Worm (Caenorhabditis elegans): ENCODE data around the gene ZK688.11.

ZK688.11 gene

DNA sequence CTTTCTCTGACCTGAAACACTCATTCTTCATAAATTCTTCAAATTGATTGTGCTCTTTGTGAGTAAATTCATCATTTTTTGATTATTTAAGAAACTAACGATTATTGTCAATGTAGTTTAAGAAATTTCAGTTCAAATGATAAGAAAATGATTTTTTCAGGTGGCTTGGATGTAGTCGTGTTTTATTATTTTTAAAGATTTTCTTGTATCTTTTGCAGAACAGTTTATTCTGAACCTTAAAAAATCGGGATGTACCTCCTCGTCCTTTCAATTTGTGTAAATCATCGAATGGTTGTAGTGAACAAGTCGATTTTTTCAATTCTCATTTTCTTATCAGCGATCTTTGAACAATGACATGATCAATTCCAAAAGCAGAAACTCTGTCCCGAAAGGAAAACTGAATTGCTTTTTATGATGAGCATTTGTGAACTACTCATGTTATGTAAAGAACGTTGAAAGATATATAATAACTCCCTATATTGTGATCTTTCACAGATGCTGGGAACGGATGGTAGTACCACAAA lies 19.5 kb downstream of the ZK688.11 start, which contains the start of gene slc-17.3:
Gene slc-17.3 (minus strand): TSS at position 51 of the 524 bp plus-strand sequence.
- TF ChIP-seq unc-62 (GFP tag; optimal IDR thresholded peaks at IDR 0.05) = no peak
- TF ChIP-seq nfya-1 (tag; optimal IDR thresholded peaks at IDR 0.05; ENCODE audit: insufficient read depth) = no peak
- no peak for TF ChIP-seq ceh-82 (tag; optimal IDR thresholded peaks at IDR 0.05)
- no peak for TF ChIP-seq ceh-16 (tag; optimal IDR thresholded peaks at IDR 0.05)
- no peak for TF ChIP-seq lin-15B (tag; optimal IDR thresholded peaks at IDR 0.05)
- peak; percentile 37 for TF ChIP-seq pqm-1 (tag; optimal IDR thresholded peaks at IDR 0.05)
- no peak for TF ChIP-seq nhr-28 (tag; optimal IDR thresholded peaks at IDR 0.05)
- peak; percentile 57 for TF ChIP-seq elt-2 (tag; optimal IDR thresholded peaks at IDR 0.05)

DNA sequence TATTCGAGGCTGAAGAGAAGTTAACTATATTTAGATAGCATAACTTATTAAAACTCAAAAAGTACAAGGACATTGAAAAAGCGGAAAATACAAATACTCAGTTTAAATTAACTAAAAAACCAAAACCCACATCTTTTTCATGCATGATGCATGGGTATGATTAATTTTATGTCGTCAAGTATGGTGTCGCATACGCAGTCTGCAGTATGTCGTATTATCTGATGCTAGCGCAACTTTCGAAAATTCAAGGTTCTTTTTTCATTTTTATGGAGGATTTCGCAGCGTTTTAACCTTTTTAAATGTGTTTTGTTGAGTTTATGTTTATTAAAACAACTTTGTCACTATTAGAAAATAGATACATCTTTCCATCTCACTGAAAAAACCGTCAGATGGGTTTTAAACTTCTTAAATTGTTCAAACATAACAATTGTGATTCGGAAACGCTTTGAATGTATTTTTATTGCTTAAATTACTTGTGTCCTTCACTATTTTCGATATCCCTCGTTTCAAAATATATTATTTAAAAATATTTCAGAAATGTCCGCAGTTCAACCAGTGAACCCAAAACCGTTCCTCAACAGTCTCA lies 23.1 kb downstream of the ZK688.11 start, which contains the start of gene snr-5:
Gene snr-5 (plus strand): TSS at position 536 of the 586 bp plus-strand sequence.
- TF ChIP-seq nfya-1 (tag; optimal IDR thresholded peaks at IDR 0.05; ENCODE audit: insufficient read depth) (peak; percentile 40), nhr-67 (tag; optimal IDR thresholded peaks at IDR 0.05) (no peak), hmg-11 (tag; optimal IDR thresholded peaks at IDR 0.05) (peak; percentile 31)

DNA sequence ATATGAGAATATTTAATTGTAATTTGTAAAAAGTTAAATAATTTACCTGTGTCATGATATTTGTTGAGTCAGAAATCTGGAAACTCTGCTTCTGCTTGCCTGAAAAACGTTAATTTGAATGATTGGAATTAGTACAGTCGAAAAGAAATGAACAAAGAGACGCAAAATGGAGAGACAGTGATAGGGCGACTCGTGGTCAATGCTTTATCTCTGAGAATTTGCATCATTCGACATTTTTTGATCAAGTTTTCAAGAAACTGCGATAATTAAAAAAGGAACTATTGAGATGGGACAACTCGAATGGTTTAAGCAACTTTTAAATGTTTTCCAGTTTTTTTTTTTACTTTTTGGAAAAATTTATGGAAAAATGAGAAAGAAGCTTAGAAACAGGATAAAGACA lies 23.9 kb downstream of the ZK688.11 start, which contains the start of gene cuc-1:
Gene cuc-1 (minus strand): TSS at position 101 of the 400 bp plus-strand sequence.
- TF ChIP-seq fkh-10 (GFP tag; optimal IDR thresholded peaks at IDR 0.05) = no peak
- TF ChIP-seq R02D3.7 (tag; optimal IDR thresholded peaks at IDR 0.05) = no peak
- no peak for TF ChIP-seq lsy-12 (tag; optimal IDR thresholded peaks at IDR 0.05)
- TF ChIP-seq mdl-1 (tag; optimal IDR thresholded peaks at IDR 0.05) = no peak
- TF ChIP-seq nhr-76 (tag; optimal IDR thresholded peaks at IDR 0.05) = no peak
- no peak for TF ChIP-seq ztf-4 (tag; optimal IDR thresholded peaks at IDR 0.05)
- peak; percentile 31 for TF ChIP-seq elt-2 (tag; optimal IDR thresholded peaks at IDR 0.05)
- TF ChIP-seq ceh-28 (tag; optimal IDR thresholded peaks at IDR 0.05) = no peak

DNA sequence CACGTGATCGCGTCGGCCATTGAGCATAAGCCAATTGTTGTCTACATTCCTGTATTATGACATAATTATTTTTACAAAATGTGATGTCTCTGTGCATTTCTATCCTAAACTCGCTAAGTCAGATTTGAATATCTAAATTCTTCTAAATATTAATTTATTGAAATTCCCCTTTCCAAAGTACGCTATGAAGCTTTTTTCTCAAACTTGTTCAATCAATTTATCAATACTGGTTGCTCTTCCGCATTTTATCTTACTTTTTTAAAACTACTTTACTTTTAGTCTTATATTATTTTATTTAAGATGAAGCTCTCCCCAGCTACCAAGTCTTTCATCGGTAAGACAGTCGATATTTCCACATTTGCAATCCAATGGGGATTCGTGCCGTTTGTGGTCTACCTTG lies 25.4 kb downstream of the ZK688.11 start, which contains the start of gene tomm-7:
Gene tomm-7 (plus strand): TSS at position 301 of the 400 bp plus-strand sequence.
- TF ChIP-seq elt-2 (tag; optimal IDR thresholded peaks at IDR 0.05) (no peak), sea-2 (GFP tag; optimal IDR thresholded peaks at IDR 0.05) (no peak), lin-15B (tag; optimal IDR thresholded peaks at IDR 0.05) (no peak), ceh-82 (tag; optimal IDR thresholded peaks at IDR 0.05) (no peak), egl-5 (tag; optimal IDR thresholded peaks at IDR 0.05) (no peak), nhr-11 (tag; optimal IDR thresholded peaks at IDR 0.05) (no peak), tbx-2 (tag; optimal IDR thresholded peaks at IDR 0.05) (no peak), mml-1 (tag; optimal IDR thresholded peaks at IDR 0.05) (no peak), ceh-9 (tag; optimal IDR thresholded peaks at IDR 0.05) (no peak)

DNA sequence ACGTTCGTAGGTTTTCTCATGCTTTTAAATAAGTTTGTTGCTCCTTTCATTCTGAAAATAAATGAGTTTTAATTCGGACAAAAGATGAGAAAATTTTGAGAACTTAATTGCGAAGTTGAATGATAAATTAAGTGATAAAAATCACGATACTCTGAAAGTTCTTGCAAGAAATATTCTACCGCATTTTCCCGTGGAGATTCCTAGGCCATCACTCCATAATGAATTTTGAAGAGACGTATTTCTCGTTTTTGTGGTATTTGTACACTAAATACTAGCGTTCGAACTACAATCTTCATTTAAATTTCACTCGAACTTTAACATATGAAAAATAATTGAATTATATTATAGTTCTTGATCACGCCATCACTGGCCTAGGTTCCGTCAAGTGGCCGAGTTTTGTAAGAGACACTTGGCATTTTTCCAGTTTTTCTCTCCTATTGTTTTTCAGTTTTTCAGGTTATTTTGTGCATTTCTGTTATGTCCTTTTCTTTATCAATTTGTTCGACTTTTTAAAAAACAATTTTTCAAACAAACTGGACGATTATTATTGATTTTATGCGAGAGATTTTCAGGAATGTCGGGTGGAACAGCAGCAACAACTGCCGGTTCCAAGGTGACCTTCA lies 26.2 kb downstream of the ZK688.11 start, which contains the start of the genes coq-5 and ufm-1:
Gene coq-5 (minus strand): TSS at position 51 of the 623 bp plus-strand sequence.
Gene ufm-1 (plus strand): TSS at position 573 of the 623 bp plus-strand sequence.
- TF ChIP-seq pha-4 (tag; optimal IDR thresholded peaks at IDR 0.05) (peak; percentile 14), nhr-43 (tag; optimal IDR thresholded peaks at IDR 0.05; ENCODE audit: poor library complexity, severe bottlenecking) (peak; percentile 55), sea-2 (GFP tag; optimal IDR thresholded peaks at IDR 0.05) (no peak), hmg-11 (tag; optimal IDR thresholded peaks at IDR 0.05) (peak; percentile 8), nfya-1 (tag; optimal IDR thresholded peaks at IDR 0.05; ENCODE audit: insufficient read depth) (peak; percentile 5), elt-2 (tag; optimal IDR thresholded peaks at IDR 0.05) (peak; percentile 4), lin-15B (tag; optimal IDR thresholded peaks at IDR 0.05) (peak; percentile 18), egl-5 (tag; optimal IDR thresholded peaks at IDR 0.05) (no peak), fkh-10 (GFP tag; optimal IDR thresholded peaks at IDR 0.05) (no peak), pqm-1 (tag; optimal IDR thresholded peaks at IDR 0.05) (no peak)

DNA sequence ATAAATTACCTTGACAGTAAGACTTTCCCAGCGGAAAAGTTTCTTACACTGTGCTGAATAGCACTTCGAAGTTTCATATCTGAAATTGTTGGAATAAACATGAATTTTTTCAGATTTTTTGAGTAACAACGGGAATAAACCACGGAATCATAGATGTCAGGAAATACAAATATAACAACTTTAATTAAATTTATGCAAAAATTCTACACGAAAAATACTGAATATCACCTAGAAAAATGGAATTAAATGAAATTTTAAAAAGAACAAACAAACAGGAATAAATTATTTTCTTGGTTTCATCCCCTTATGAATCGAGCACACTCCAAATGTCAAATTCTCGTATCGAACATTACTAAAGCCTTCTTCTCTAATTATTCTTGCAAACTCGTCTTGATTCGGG lies 27.6 kb downstream of the ZK688.11 start, which contains the start of gene tag-307:
Gene tag-307 (minus strand): TSS at position 101 of the 400 bp plus-strand sequence.
- TF ChIP-seq elt-1 (tag; optimal IDR thresholded peaks at IDR 0.05) (no peak), mdl-1 (tag; optimal IDR thresholded peaks at IDR 0.05) (no peak), ceh-28 (tag; optimal IDR thresholded peaks at IDR 0.05) (no peak), nhr-12 (tag; optimal IDR thresholded peaks at IDR 0.05) (no peak), unc-62 (GFP tag; optimal IDR thresholded peaks at IDR 0.05) (no peak)

Data from whole organism, L3 larva.